Worm (Caenorhabditis elegans) whole organism, early embryonic: ENCODE data around the gene Y39A1A.9.
A peak's percentile ranks its signal among the peaks of the same experiment; 100 is the strongest.

ENCODE experiments used
- aly-1 ChIP-seq: sonication (generic microtip); optimal IDR thresholded peaks from 2 replicates; lab custom pipeline; 2016; ENCODE audit warnings: missing genetic modification characterization, missing compliant biosample characterization
- ama-1 ChIP-seq: fragments of 150-350 bp; optimal IDR thresholded peaks from 2 replicates; lab custom pipeline; 2014
- ceh-13 ChIP-seq: fragments of 200-800 bp; sonication (Bioruptor generic); optimal IDR thresholded peaks from 2 replicates; lab custom pipeline; 2018; ENCODE audit warnings: mild to moderate bottlenecking, missing genetic modification characterization, missing compliant biosample characterization
- ceh-36 ChIP-seq: sonication (generic microtip); optimal IDR thresholded peaks from 2 replicates; lab custom pipeline; 2016; ENCODE audit warnings: missing genetic modification characterization, inconsistent platforms, missing compliant biosample characterization
- ets-7 ChIP-seq: sonication (generic microtip); optimal IDR thresholded peaks from 2 replicates; lab custom pipeline; 2016; ENCODE audit warnings: missing genotype, missing genetic modification characterization, missing compliant biosample characterization
- flt-1 ChIP-seq: fragments of 200-800 bp; sonication (Bioruptor generic); IDR thresholded peaks from 2 replicates; pipeline ENCODE4 v1.3.6; 2022; ENCODE audit warnings: missing genetic modification characterization, missing compliant biosample characterization
- hmg-4 ChIP-seq: fragments of 200-800 bp; sonication (Bioruptor generic); optimal IDR thresholded peaks from 2 replicates; lab custom pipeline; 2018; ENCODE audit warnings: mild to moderate bottlenecking, missing genetic modification characterization, missing compliant biosample characterization
- hnd-1 ChIP-seq: sonication (generic microtip); optimal IDR thresholded peaks from 2 replicates; lab custom pipeline; 2016; ENCODE audit warnings: missing genetic modification characterization, missing compliant biosample characterization
- sea-1 ChIP-seq: fragments of 200-800 bp; sonication (Bioruptor generic); conservative IDR thresholded peaks from 2 replicates; pipeline ENCODE4 v1.3.6; 2022; ENCODE audit warnings: missing genetic modification characterization, missing compliant biosample characterization
- tbx-11 ChIP-seq: fragments of 200-800 bp; sonication (Bioruptor generic); IDR thresholded peaks from 2 replicates; pipeline ENCODE4 v1.3.6; 2022; ENCODE audit warnings: missing genetic modification characterization, missing compliant biosample characterization
- tbx-37 ChIP-seq: fragments of 200-800 bp; sonication (Bioruptor generic); conservative IDR thresholded peaks from 2 replicates; pipeline ENCODE4 v1.3.6; 2022; ENCODE audit warnings: missing genetic modification reagents, missing genetic modification characterization, missing compliant biosample characterization
- tra-4 ChIP-seq: sonication (generic microtip); optimal IDR thresholded peaks from 2 replicates; lab custom pipeline; 2017; ENCODE audit warnings: missing genetic modification characterization, missing compliant biosample characterization

DNA sequence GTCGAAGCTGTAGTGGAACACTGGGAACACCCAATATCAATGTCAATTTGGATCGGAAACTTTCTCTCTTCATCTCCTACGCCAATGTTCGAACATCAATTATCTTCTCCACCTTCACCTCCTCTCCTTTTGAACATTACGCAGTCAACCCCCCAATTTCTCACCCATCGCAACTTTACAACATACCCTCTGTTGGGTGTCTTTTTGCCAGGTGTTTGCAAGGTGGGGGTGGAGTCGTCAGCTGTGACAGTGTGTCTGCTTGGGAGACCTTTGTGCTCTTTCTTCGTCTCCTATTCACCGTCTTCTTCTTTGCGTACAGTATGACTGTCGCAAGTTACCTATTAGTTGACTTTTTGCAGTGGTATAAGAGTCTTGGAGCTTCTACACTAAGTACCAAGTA, 33.3 kb upstream of the Y39A1A.9 start:
- TF ChIP-seq ets-7 (tag; lab: Kevin White, UChicago) (no peak), tbx-11 (GFP tag; lab: Robert Waterston, UW) (no peak), ama-1 (lab: Kevin White, UChicago) (no peak), aly-1 (tag; lab: Kevin White, UChicago) (no peak), ceh-36 (tag; lab: Kevin White, UChicago) (no peak), flt-1 (GFP tag; lab: Robert Waterston, UW) (no peak), hmg-4 (GFP tag; lab: Kevin White, UChicago) (peak; percentile 53), tra-4 (tag; lab: Kevin White, UChicago) (no peak), hnd-1 (tag; lab: Kevin White, UChicago) (no peak), ceh-13 (GFP tag; lab: Kevin White, UChicago) (no peak), tbx-37 (no peak), sea-1 (peak; percentile 58)
